Fruit fly (Drosophila melanogaster): Measurements from ENCODE around the gene CG4041.

DNA sequence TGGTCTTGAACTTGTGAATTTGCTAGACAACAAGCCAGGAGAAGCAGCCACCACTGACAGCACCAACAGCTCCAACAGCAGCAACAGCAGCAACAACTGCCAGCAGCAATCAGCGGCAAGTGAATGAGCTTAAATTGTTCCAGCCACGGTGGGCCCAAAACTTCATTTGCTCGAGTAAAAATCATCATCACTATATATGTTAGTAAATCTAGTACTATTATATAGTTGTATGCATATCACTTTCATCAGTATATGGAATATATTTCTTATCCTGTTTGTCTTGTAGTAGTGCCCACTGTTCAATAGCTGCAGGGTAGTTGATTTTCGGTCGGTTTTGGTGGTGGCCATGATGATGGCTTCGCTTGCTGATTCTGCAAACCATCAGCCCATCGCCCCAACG lies 40.6 kb upstream of the CG4041 start:
- TF ChIP-seq h (optimal IDR thresholded peaks at IDR 0.05): no peak
- no peak for TF ChIP-seq Myc (optimal IDR thresholded peaks at IDR 0.05)
- no peak for TF ChIP-seq ttk (optimal IDR thresholded peaks at IDR 0.05)
- TF ChIP-seq Sin3A (optimal IDR thresholded peaks at IDR 0.05): no peak
- TF ChIP-seq psq (optimal IDR thresholded peaks at IDR 0.05): no peak
- no peak for TF ChIP-seq insv (optimal IDR thresholded peaks at IDR 0.05)
